Fruit fly (Drosophila melanogaster) whole organism, pupa: ENCODE results near the gene CG33523.

Experiments used
- CG12605 ChIP-seq: fragments of 200-800 bp; sonication (Bioruptor generic); IDR thresholded peaks from 2 replicates; pipeline ENCODE4 v1.3.6; 2022; ENCODE audit warnings: missing biosample characterization, missing genetic modification characterization
- CG17806 ChIP-seq: fragments of 200-800 bp; sonication (Bioruptor generic); optimal IDR thresholded peaks from 2 replicates; lab custom pipeline; 2018; ENCODE audit warnings: missing biosample characterization, mild to moderate bottlenecking, missing genetic modification characterization, moderate library complexity

CG33523 gene

DNA sequence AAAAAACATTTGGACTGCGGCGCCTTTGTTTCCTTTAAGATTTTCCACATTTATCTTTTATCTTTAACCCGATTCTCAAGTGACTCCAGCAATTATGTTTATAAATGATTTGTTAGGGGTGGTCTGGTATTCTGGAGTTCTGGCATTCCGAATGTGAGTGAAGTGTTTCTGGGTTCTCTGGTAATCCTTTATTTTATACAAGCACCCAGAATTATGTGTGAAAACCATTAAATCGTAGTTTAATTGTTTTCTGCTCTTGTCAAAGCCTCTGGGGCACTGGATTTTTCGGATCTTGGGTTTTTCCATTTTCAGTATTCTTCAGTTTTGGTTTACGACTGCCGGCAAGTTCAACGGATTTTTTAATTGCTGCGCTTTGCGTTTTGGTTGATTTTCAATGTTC lies 55.8 kb downstream of the CG33523 start:
- TF ChIP-seq CG12605 (GFP tag; lab: Robert Waterston, UW) (no peak), CG17806 (tag; lab: Kevin White, UChicago) (no peak)
